Worm (Caenorhabditis elegans): Measurements from ENCODE around the gene zim-2.

The zim-2 gene

DNA sequence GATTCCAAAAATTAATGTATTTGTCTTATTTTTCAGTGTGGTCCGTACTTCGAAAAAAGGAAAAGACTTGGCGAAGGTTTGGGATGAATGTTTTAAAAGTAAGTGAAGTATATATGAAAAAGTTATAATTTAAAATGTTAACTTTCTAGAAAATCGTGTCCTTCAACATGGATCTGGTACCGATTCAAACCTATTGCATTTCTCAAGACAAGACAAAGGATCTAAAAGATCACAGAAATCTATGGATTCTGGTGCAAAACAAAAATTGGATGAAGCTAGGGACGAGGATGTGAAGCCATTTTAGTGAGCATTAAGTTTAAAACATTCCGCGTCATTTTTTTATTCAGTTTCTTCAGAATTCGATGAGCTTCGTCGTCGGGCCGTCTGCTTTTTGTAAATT lies at the start of gene zim-2:
Gene zim-2 (plus strand): TSS at position 301 of the 400 bp plus-strand sequence.
- no peak for TF ChIP-seq xbp-1 (tag; optimal IDR thresholded peaks at IDR 0.05)
- TF ChIP-seq ama-1 (optimal IDR thresholded peaks at IDR 0.05) = no peak

DNA sequence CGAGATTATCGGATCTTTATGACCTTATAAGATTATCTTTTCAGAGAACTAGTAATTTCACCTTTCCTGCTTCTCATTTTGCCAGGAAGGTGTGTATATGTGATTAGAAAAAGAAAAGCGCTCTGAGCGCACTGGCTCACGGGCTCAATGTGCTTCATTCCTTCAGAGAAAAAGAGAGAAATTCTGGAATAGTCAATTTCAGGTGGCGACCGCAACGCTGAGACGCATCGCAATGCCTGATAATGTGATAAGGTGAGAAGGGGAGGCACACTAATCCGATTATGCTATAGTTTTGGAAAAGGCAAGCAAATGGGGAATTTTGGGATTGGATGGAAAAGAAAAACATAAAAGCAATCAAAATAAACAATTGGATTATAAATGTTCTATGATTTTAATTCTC lies 49.0 kb upstream of the zim-2 start:
- TF ChIP-seq nhr-85 (tag) (no peak), tlp-1 (tag; optimal IDR thresholded peaks at IDR 0.05) (no peak), nhr-12 (tag; optimal IDR thresholded peaks at IDR 0.05) (no peak), nhr-71 (tag; optimal IDR thresholded peaks at IDR 0.05) (peak; percentile 45), unc-86 (tag; optimal IDR thresholded peaks at IDR 0.05) (no peak), nhr-237 (tag; optimal IDR thresholded peaks at IDR 0.05) (no peak), nhr-84 (tag; optimal IDR thresholded peaks at IDR 0.05) (no peak), mef-2 (tag; optimal IDR thresholded peaks at IDR 0.05) (no peak), zag-1 (tag; optimal IDR thresholded peaks at IDR 0.05) (no peak), lin-39 (tag; optimal IDR thresholded peaks at IDR 0.05) (no peak), sptf-1 (tag; optimal IDR thresholded peaks at IDR 0.05) (no peak), ces-1 (GFP tag; optimal IDR thresholded peaks at IDR 0.05) (no peak), lin-13 (GFP tag; optimal IDR thresholded peaks at IDR 0.05) (no peak), ceh-63 (GFP tag; optimal IDR thresholded peaks at IDR 0.05) (no peak), nhr-47 (tag; optimal IDR thresholded peaks at IDR 0.05) (peak; percentile 42), grh-1 (GFP tag; IDR thresholded peaks at IDR 0.05) (no peak), tbx-2 (tag; optimal IDR thresholded peaks at IDR 0.05) (no peak), mdl-1 (tag; optimal IDR thresholded peaks at IDR 0.05) (no peak), zip-4 (GFP tag; optimal IDR thresholded peaks at IDR 0.05) (no peak), pax-3 (tag; optimal IDR thresholded peaks at IDR 0.05) (peak; percentile 24), egl-13 (tag; optimal IDR thresholded peaks at IDR 0.05) (peak; percentile 52), isw-1 (GFP tag; IDR thresholded peaks at IDR 0.05) (no peak), mep-1 (tag; optimal IDR thresholded peaks at IDR 0.05) (no peak), fos-1 (tag; optimal IDR thresholded peaks at IDR 0.05) (no peak), dsc-1 (tag; optimal IDR thresholded peaks at IDR 0.05) (peak; percentile 85), nhr-28 (tag; optimal IDR thresholded peaks at IDR 0.05) (no peak), ets-5 (GFP tag; IDR thresholded peaks at IDR 0.05) (no peak), xbp-1 (tag; optimal IDR thresholded peaks at IDR 0.05) (no peak), lsy-2 (tag; optimal IDR thresholded peaks at IDR 0.05) (no peak), skn-1 (tag; optimal IDR thresholded peaks at IDR 0.05) (no peak), lin-14 (GFP tag; optimal IDR thresholded peaks at IDR 0.05) (no peak), fkh-10 (GFP tag; optimal IDR thresholded peaks at IDR 0.05) (no peak), unc-62 (GFP tag; optimal IDR thresholded peaks at IDR 0.05) (no peak), nhr-19 (GFP tag; conservative IDR thresholded peaks at IDR 0.05) (no peak), pag-3 (tag; optimal IDR thresholded peaks at IDR 0.05; ENCODE audit: borderline replicate concordance, insufficient read depth) (no peak), efl-1 (optimal IDR thresholded peaks at IDR 0.05) (no peak), efl-1 (GFP tag; optimal IDR thresholded peaks at IDR 0.05 in 1 of 2) (no peak), nhr-11 (tag; optimal IDR thresholded peaks at IDR 0.05) (no peak), fkh-8 (tag; optimal IDR thresholded peaks at IDR 0.05) (peak; percentile 80), irx-1 (tag; optimal IDR thresholded peaks at IDR 0.05) (no peak), unc-130 (tag; optimal IDR thresholded peaks at IDR 0.05) (no peak), sup-37 (GFP tag; optimal IDR thresholded peaks at IDR 0.05) (no peak), sox-4 (tag; optimal IDR thresholded peaks at IDR 0.05) (no peak), C34B4.2 (tag; optimal IDR thresholded peaks at IDR 0.05) (no peak), ztf-4 (tag; optimal IDR thresholded peaks at IDR 0.05) (no peak), nhr-20 (tag; optimal IDR thresholded peaks at IDR 0.05) (no peak), ama-1 (optimal IDR thresholded peaks at IDR 0.05) (no peak), swsn-7 (tag; optimal IDR thresholded peaks at IDR 0.05) (no peak), nhr-76 (tag; optimal IDR thresholded peaks at IDR 0.05) (no peak), C16A3.4 (tag; optimal IDR thresholded peaks at IDR 0.05) (no peak), dpl-1 (GFP tag; optimal IDR thresholded peaks at IDR 0.05) (no peak), unc-98 (GFP tag; IDR thresholded peaks at IDR 0.05) (no peak)
